Fruit fly (Drosophila melanogaster) whole organism, embryonic: ENCODE measurements around the gene mahe.

Experiments
- Atf-2 ChIP-seq: fragments of 200-800 bp; sonication (Bioruptor generic); optimal IDR thresholded peaks from 2 replicates; lab custom pipeline; 2016; ENCODE audit warnings: missing biosample characterization, missing genetic modification characterization
- CG1024 ChIP-seq: fragments of 200-800 bp; sonication (Bioruptor generic); IDR thresholded peaks from 2 replicates; pipeline ENCODE4 v1.3.6; 2022; ENCODE audit warnings: missing biosample characterization, missing genetic modification characterization
- CG10654 ChIP-seq: fragments of 200-800 bp; sonication (Bioruptor generic); optimal IDR thresholded peaks from 2 replicates; lab custom pipeline; 2016; ENCODE audit warnings: missing biosample characterization, missing genetic modification characterization
- CG10979 ChIP-seq: fragments of 200-800 bp; sonication (Bioruptor generic); optimal IDR thresholded peaks from 2 replicates; lab custom pipeline; 2018; ENCODE audit warnings: missing biosample characterization, mild to moderate bottlenecking, missing genetic modification characterization, moderate library complexity
- CG11085 ChIP-seq: fragments of 200-800 bp; sonication (Bioruptor generic); IDR thresholded peaks from 2 replicates; pipeline ENCODE4 v1.3.6; 2022; ENCODE audit warnings: missing biosample characterization, missing genetic modification characterization
- CG11456 ChIP-seq: fragments of 200-800 bp; sonication (Bioruptor generic); IDR thresholded peaks from 3 replicates; pipeline ENCODE4 v1.3.6; 2022; ENCODE audit warnings: missing biosample characterization, missing genetic modification characterization
- CG12104 ChIP-seq: fragments of 200-800 bp; sonication (Bioruptor generic); optimal IDR thresholded peaks from 3 replicates; lab custom pipeline; 2016; ENCODE audit warnings: missing biosample characterization, missing genetic modification characterization
- CG12155 ChIP-seq: fragments of 200-800 bp; sonication (Bioruptor generic); optimal IDR thresholded peaks from 3 replicates; lab custom pipeline; 2016; ENCODE audit warnings: missing biosample characterization, missing genetic modification characterization
- CG12219 ChIP-seq: fragments of 200-800 bp; sonication (Bioruptor generic); optimal IDR thresholded peaks from 3 replicates; lab custom pipeline; 2018; ENCODE audit warnings: missing biosample characterization, mild to moderate bottlenecking, missing genetic modification characterization
- CG13287 ChIP-seq: fragments of 200-800 bp; sonication (Bioruptor generic); IDR thresholded peaks from 2 replicates; pipeline ENCODE4 v1.3.6; 2022; ENCODE audit warnings: missing biosample characterization, missing genetic modification characterization; ENCODE audit not compliant: partially characterized antibody
- CG13424 ChIP-seq: fragments of 200-800 bp; sonication (Bioruptor generic); optimal IDR thresholded peaks from 2 replicates; lab custom pipeline; 2019; ENCODE audit warnings: missing biosample characterization, mild to moderate bottlenecking, missing genetic modification characterization, moderate library complexity
- CG14050 ChIP-seq: fragments of 200-800 bp; sonication (Bioruptor generic); IDR thresholded peaks from 3 replicates; pipeline ENCODE4 v1.3.6; 2022; ENCODE audit warnings: missing biosample characterization, missing genetic modification characterization
- CG17328 ChIP-seq: fragments of 200-800 bp; sonication (Bioruptor generic); IDR thresholded peaks from 2 replicates; pipeline ENCODE4 v1.3.6; 2022; ENCODE audit warnings: missing biosample characterization, missing genetic modification characterization
- CG17829 ChIP-seq: fragments of 200-800 bp; optimal IDR thresholded peaks from 2 replicates; lab custom pipeline; 2019; ENCODE audit warnings: missing biosample characterization, mild to moderate bottlenecking, missing genetic modification characterization, moderate library complexity
- CG18262 ChIP-seq: fragments of 200-800 bp; optimal IDR thresholded peaks from 3 replicates; lab custom pipeline; 2019; ENCODE audit warnings: missing biosample characterization, mild to moderate bottlenecking, missing genetic modification characterization, moderate library complexity
- CG2712 ChIP-seq: fragments of 200-800 bp; optimal IDR thresholded peaks from 3 replicates; lab custom pipeline; 2019; ENCODE audit warnings: missing biosample characterization, mild to moderate bottlenecking, missing genetic modification characterization, moderate library complexity
- CG30403 ChIP-seq: fragments of 200-800 bp; sonication (Bioruptor generic); optimal IDR thresholded peaks from 3 replicates; lab custom pipeline; 2016; ENCODE audit warnings: missing biosample characterization, missing genetic modification characterization
- CG3281 ChIP-seq: fragments of 200-800 bp; sonication (Bioruptor generic); optimal IDR thresholded peaks from 3 replicates; lab custom pipeline; 2017; ENCODE audit warnings: missing biosample characterization, mild to moderate bottlenecking, missing genetic modification characterization
- CG5245 ChIP-seq: fragments of 200-800 bp; sonication (Bioruptor generic); optimal IDR thresholded peaks from 3 replicates; lab custom pipeline; 2016; ENCODE audit warnings: missing biosample characterization, missing genetic modification characterization
- CG7372 ChIP-seq: fragments of 200-800 bp; sonication (Bioruptor generic); IDR thresholded peaks from 2 replicates; pipeline ENCODE4 v1.3.6; 2022; ENCODE audit warnings: missing biosample characterization, missing genetic modification characterization
- Doc3 ChIP-seq: fragments of 200-800 bp; sonication (Bioruptor generic); IDR thresholded peaks from 3 replicates; pipeline ENCODE4 v1.3.6; 2022; ENCODE audit warnings: missing biosample characterization, missing genetic modification characterization; ENCODE audit not compliant: partially characterized antibody
- Drgx ChIP-seq: fragments of 200-800 bp; sonication (Bioruptor generic); IDR thresholded peaks from 2 replicates; pipeline ENCODE4 v1.3.6; 2022; ENCODE audit warnings: missing biosample characterization, missing genetic modification characterization
- Ets97D ChIP-seq: fragments of 200-800 bp; sonication (Bioruptor generic); optimal IDR thresholded peaks from 3 replicates; lab custom pipeline; 2016; ENCODE audit warnings: missing biosample characterization, missing genetic modification characterization
- HLH3B ChIP-seq: fragments of 200-800 bp; sonication (Bioruptor generic); IDR thresholded peaks from 2 replicates; pipeline ENCODE4 v1.3.6; 2022; ENCODE audit warnings: missing biosample characterization, missing genetic modification characterization
- Jarid2 ChIP-seq: fragments of 200-800 bp; sonication (Bioruptor generic); optimal IDR thresholded peaks from 3 replicates; lab custom pipeline; 2017; ENCODE audit warnings: mild to moderate bottlenecking, missing biosample characterization, missing genetic modification reagents, missing genetic modification characterization
- Max ChIP-seq: fragments of 200-800 bp; sonication (Bioruptor generic); optimal IDR thresholded peaks from 2 replicates; lab custom pipeline; 2016; ENCODE audit warnings: missing biosample characterization, mild to moderate bottlenecking, missing genetic modification characterization
- Meics ChIP-seq: fragments of 200-800 bp; sonication (Bioruptor generic); optimal IDR thresholded peaks from 2 replicates; lab custom pipeline; 2017; ENCODE audit warnings: missing biosample characterization, mild to moderate bottlenecking, missing genetic modification characterization
- Pdp1 ChIP-seq, 2 experiments: fragments of 200-800 bp; sonication (Bioruptor generic); optimal IDR thresholded peaks; 3 replicates each; lab custom pipeline; 2016; ENCODE audit warnings: missing biosample characterization in 2 of 2, missing genetic modification characterization in 2 of 2, mild to moderate bottlenecking in 1 of 2, moderate library complexity in 1 of 2
- Sox100B ChIP-seq: fragments of 200-800 bp; sonication (Bioruptor generic); optimal IDR thresholded peaks from 3 replicates; lab custom pipeline; 2018; ENCODE audit warnings: missing biosample characterization, mild to moderate bottlenecking, missing genetic modification characterization
- Xrp1 ChIP-seq: fragments of 200-800 bp; sonication (Bioruptor generic); IDR thresholded peaks from 2 replicates; pipeline ENCODE4 v1.3.6; 2022; ENCODE audit warnings: missing biosample characterization, missing genetic modification characterization
- az2 ChIP-seq: fragments of 200-800 bp; sonication (Bioruptor generic); optimal IDR thresholded peaks from 3 replicates; lab custom pipeline; 2016; ENCODE audit warnings: missing biosample characterization, missing genetic modification characterization
- bsh ChIP-seq, 2 experiments: fragments of 200-800 bp; sonication (Bioruptor generic); optimal IDR thresholded peaks; 2 replicates each; lab custom pipeline; 2017 to 2018; ENCODE audit warnings: mild to moderate bottlenecking in 2 of 2, missing biosample characterization in 2 of 2, missing genetic modification characterization in 2 of 2, moderate library complexity in 1 of 2
- chif ChIP-seq, 2 experiments: fragments of 200-800 bp; sonication (Bioruptor generic); optimal IDR thresholded peaks; 3 replicates each; lab custom pipeline; 2016; ENCODE audit warnings: missing biosample characterization in 2 of 2, missing genetic modification characterization in 2 of 2
- dan ChIP-seq: fragments of 200-800 bp; sonication (Bioruptor generic); IDR thresholded peaks from 2 replicates; pipeline ENCODE4 v1.3.6; 2022; ENCODE audit warnings: missing biosample characterization, missing genetic modification characterization
- dmrt11E ChIP-seq: fragments of 200-800 bp; sonication (Bioruptor generic); optimal IDR thresholded peaks from 3 replicates; lab custom pipeline; 2018; ENCODE audit warnings: missing biosample characterization, mild to moderate bottlenecking, missing genetic modification characterization, moderate library complexity
- dmrt99B ChIP-seq: fragments of 200-800 bp; sonication (Bioruptor generic); optimal IDR thresholded peaks from 2 replicates; lab custom pipeline; 2018; ENCODE audit warnings: missing biosample characterization, mild to moderate bottlenecking, missing genetic modification characterization, moderate library complexity
- eve ChIP-seq, 2 experiments: fragments of >200 bp; optimal IDR thresholded peaks; 2 replicates each; lab custom pipeline; 2017; ENCODE audit warnings: missing biosample characterization in 2 of 2, missing genetic modification characterization in 2 of 2
- gcm2 ChIP-seq: fragments of 200-800 bp; sonication (Bioruptor generic); optimal IDR thresholded peaks from 2 replicates; lab custom pipeline; 2016; ENCODE audit warnings: missing biosample characterization, missing genetic modification characterization
- gem ChIP-seq: fragments of 200-800 bp; sonication (Bioruptor generic); optimal IDR thresholded peaks from 2 replicates; lab custom pipeline; 2019; ENCODE audit warnings: missing biosample characterization, mild to moderate bottlenecking, missing genetic modification characterization, moderate library complexity
- ind ChIP-seq: fragments of 200-800 bp; sonication (Bioruptor generic); optimal IDR thresholded peaks from 3 replicates; lab custom pipeline; 2016; ENCODE audit warnings: missing biosample characterization, missing genetic modification characterization
- lbe ChIP-seq: fragments of 200-800 bp; sonication (Bioruptor generic); optimal IDR thresholded peaks from 2 replicates; lab custom pipeline; 2016; ENCODE audit warnings: missing biosample characterization, mild to moderate bottlenecking, missing genetic modification characterization
- lola ChIP-seq, 3 experiments: fragments of >200 bp in 2 of 3; fragments of 200-800 bp in 1 of 3; sonication (Bioruptor generic) in 1 of 3; optimal IDR thresholded peaks; 2 replicates each; lab custom pipeline; 2017 to 2019; ENCODE audit warnings: missing biosample characterization in 3 of 3, missing genetic modification characterization in 3 of 3, mild to moderate bottlenecking in 1 of 3, moderate library complexity in 1 of 3
- otp ChIP-seq: fragments of 200-800 bp; sonication (Bioruptor generic); IDR thresholded peaks from 3 replicates; pipeline ENCODE4, ENCODE4 v1.3.6; 2022; ENCODE audit warnings: missing biosample characterization, missing genetic modification characterization
- schlank ChIP-seq: fragments of 200-800 bp; sonication (Bioruptor generic); optimal IDR thresholded peaks from 2 replicates; lab custom pipeline; 2018; ENCODE audit warnings: missing biosample characterization, mild to moderate bottlenecking, missing genetic modification characterization
- tin ChIP-seq: fragments of 200-800 bp; sonication (Bioruptor generic); optimal IDR thresholded peaks from 3 replicates; lab custom pipeline; 2016; ENCODE audit warnings: missing biosample characterization, missing genetic modification characterization
- ttk ChIP-seq: fragments of 200-800 bp; sonication (Bioruptor generic); IDR thresholded peaks from 2 replicates; pipeline ENCODE4 v2.1.2; 2022; ENCODE audit warnings: missing biosample characterization, missing genetic modification characterization
- unpg ChIP-seq: fragments of 200-800 bp; sonication (Bioruptor generic); optimal IDR thresholded peaks from 3 replicates; lab custom pipeline; 2018; ENCODE audit warnings: missing biosample characterization, mild to moderate bottlenecking, missing genetic modification characterization, moderate library complexity
- wdn ChIP-seq: fragments of 200-800 bp; sonication (Bioruptor generic); IDR thresholded peaks from 2 replicates; pipeline ENCODE4 v1.3.6; 2022; ENCODE audit warnings: missing biosample characterization, missing genetic modification characterization
- zfh1 ChIP-seq: fragments of 200-800 bp; sonication (Bioruptor generic); IDR thresholded peaks from 3 replicates; pipeline ENCODE4 v1.3.6; 2022; ENCODE audit warnings: missing biosample characterization, missing genetic modification characterization

The mahe gene

DNA sequence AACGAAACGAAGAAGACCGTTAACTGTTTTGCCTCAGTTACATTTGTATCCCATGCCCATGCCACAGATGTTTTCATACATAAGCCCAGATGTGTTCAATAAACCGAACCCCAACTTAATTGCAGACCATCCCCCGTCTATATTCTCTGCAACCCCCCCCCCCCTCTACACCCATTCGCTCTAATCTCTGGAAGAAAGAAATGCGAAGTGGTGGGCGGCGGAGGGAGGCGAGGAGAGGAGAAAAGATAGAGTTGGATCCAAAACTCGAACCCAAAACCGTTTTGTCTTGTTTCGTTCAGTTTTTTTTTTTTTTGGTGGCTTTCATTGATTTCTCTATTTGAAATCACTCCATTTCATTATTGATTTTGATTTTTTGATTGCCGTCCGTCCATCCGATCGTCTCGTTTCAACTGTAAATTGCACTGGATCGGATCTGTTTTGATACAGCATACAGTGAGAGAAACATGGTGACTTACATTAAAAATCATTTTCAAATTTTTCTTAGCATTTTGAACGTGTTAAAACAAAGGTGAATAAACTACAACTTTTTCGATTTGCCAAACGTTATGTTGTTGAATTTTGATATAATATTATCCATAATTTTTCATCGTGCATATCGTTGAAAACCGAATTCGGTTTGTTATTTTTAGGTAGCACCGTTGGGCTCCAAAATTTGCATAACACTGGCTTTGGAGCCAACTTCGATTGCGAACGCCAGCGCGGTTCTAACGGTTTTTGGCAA lies 44.5 kb upstream of the mahe start (continued):
- peak; percentile 48; the same call in 1 of the 2 replicates for TF ChIP-seq Xrp1 (GFP tag; lab: Robert Waterston, UW)
- peak in 1 of 2 experiments; percentile 22 for TF ChIP-seq Pdp1 (GFP tag; optimal IDR thresholded peaks at IDR 0.05; lab: Kevin White, UChicago)
- TF ChIP-seq CG17829: peak; percentile 23
- TF ChIP-seq bsh (GFP tag; optimal IDR thresholded peaks at IDR 0.05; lab: Kevin White, UChicago): peak in 1 of 2 experiments; percentile 73
- TF ChIP-seq Atf-2 (GFP tag; lab: Kevin White, UChicago): no peak
- TF ChIP-seq CG17328 (GFP tag; lab: Robert Waterston, UW): peak; percentile 43; the same call in 1 of the 2 replicates
- peak; percentile 2 for TF ChIP-seq dmrt11E (tag; lab: Kevin White, UChicago)
- no peak for TF ChIP-seq CG11085
- peak; percentile 16 for TF ChIP-seq CG12219 (GFP tag; lab: Kevin White, UChicago)
- TF ChIP-seq ttk (GFP tag; lab: Robert Waterston, UW): no peak
- peak; percentile 36 for TF ChIP-seq ind (GFP tag; lab: Kevin White, UChicago)
- 0 out of 3 replicates have a peak, but pooled peaks have one; percentile 23 for TF ChIP-seq otp (GFP tag; lab: Robert Waterston, UW)
- TF ChIP-seq zfh1 (GFP tag; lab: Robert Waterston, UW): peak; percentile 55; the same call in 1 of the 3 replicates
- TF ChIP-seq Ets97D (GFP tag; lab: Kevin White, UChicago): no peak
- no peak for TF ChIP-seq lbe (GFP tag; lab: Kevin White, UChicago)
- no peak for TF ChIP-seq CG12155 (GFP tag; lab: Kevin White, UChicago)
- TF ChIP-seq Meics: no peak
- TF ChIP-seq unpg (GFP tag; lab: Kevin White, UChicago): peak; percentile 61
- peak; percentile 10 for TF ChIP-seq Sox100B (GFP tag; lab: Kevin White, UChicago)
- TF ChIP-seq az2 (GFP tag; lab: Kevin White, UChicago): peak; percentile 38
- TF ChIP-seq CG2712 (tag; lab: Kevin White, UChicago): peak; percentile 47
- peak; percentile 12 for TF ChIP-seq tin
- TF ChIP-seq CG7372 (GFP tag; lab: Robert Waterston, UW): no peak
- TF ChIP-seq CG18262: peak; percentile 49
- 0 out of 2 replicates have a peak, but pooled peaks have one; percentile 26 for TF ChIP-seq HLH3B (GFP tag; lab: Robert Waterston, UW)
- no peak for TF ChIP-seq CG3281
- peak; percentile 49 for TF ChIP-seq CG10979
- TF ChIP-seq schlank (tag; lab: Kevin White, UChicago): no peak
- TF ChIP-seq CG13287 (GFP tag; lab: Robert Waterston, UW): no peak
- no peak for TF ChIP-seq Doc3 (GFP tag; lab: Robert Waterston, UW)
- no peak for TF ChIP-seq Jarid2 (GFP tag; lab: Kevin White, UChicago)
- peak; percentile 21 for TF ChIP-seq CG13424 (tag; lab: Kevin White, UChicago)
- TF ChIP-seq dan (GFP tag; lab: Robert Waterston, UW): no peak
- peak; percentile 14 for TF ChIP-seq CG5245 (GFP tag; lab: Kevin White, UChicago)
- no peak for TF ChIP-seq CG11456 (GFP tag; lab: Robert Waterston, UW)
- peak; percentile 67 for TF ChIP-seq gem
- no peak for TF ChIP-seq wdn (GFP tag; lab: Robert Waterston, UW)
- peak in 1 of 3 experiments; percentile 14 for TF ChIP-seq lola (GFP tag; optimal IDR thresholded peaks at IDR 0.05; lab: Kevin White, UChicago)
- TF ChIP-seq gcm2 (GFP tag; lab: Kevin White, UChicago): no peak
- TF ChIP-seq eve (GFP tag; optimal IDR thresholded peaks at IDR 0.05; lab: Kevin White, UChicago): peak in 1 of 2 experiments; percentile 48
- no peak for TF ChIP-seq CG14050 (GFP tag; lab: Robert Waterston, UW)
- no peak for TF ChIP-seq Max (GFP tag; lab: Kevin White, UChicago)
- peak; percentile 43 for TF ChIP-seq CG30403 (GFP tag; lab: Kevin White, UChicago)
- TF ChIP-seq Drgx (GFP tag; lab: Robert Waterston, UW): peak; percentile 35; the same call in 1 of the 2 replicates
- TF ChIP-seq CG1024: 0 out of 2 replicates have a peak, but pooled peaks have one; percentile 4
- no peak for TF ChIP-seq CG12104 (GFP tag; lab: Kevin White, UChicago)
- peak in 1 of 2 experiments; percentile 31 for TF ChIP-seq chif (GFP tag; optimal IDR thresholded peaks at IDR 0.05; lab: Kevin White, UChicago)
- TF ChIP-seq CG10654 (GFP tag; lab: Kevin White, UChicago): peak; percentile 7
- peak; percentile 56 for TF ChIP-seq dmrt99B
